Worm (Caenorhabditis elegans) whole organism, L4 larva: ENCODE measurements around the gene Y47D3A.20.

Source experiments
- D1046.2 ChIP-seq: fragments of 200-800 bp; sonication (Bioruptor generic); IDR thresholded peaks from 2 replicates; pipeline ENCODE4 v1.3.6; 2022; ENCODE audit warnings: missing genetic modification characterization, missing compliant biosample characterization
- F10B5.3 ChIP-seq: sonication (generic microtip); optimal IDR thresholded peaks from 2 replicates; lab custom pipeline; 2016; ENCODE audit warnings: mild to moderate bottlenecking, missing genetic modification characterization, missing compliant biosample characterization
- F44E2.7 ChIP-seq: fragments of 200-800 bp; sonication (Bioruptor generic); IDR thresholded peaks from 2 replicates; pipeline ENCODE4 v2.1.2; 2022; ENCODE audit warnings: missing genetic modification characterization, missing compliant biosample characterization
- T20F7.1 ChIP-seq: fragments of 200-800 bp; sonication (Bioruptor generic); optimal IDR thresholded peaks from 2 replicates; lab custom pipeline; 2018; ENCODE audit warnings: mild to moderate bottlenecking, missing genetic modification characterization, missing compliant biosample characterization
- T26A8.4 ChIP-seq: fragments of 200-800 bp; sonication (Bioruptor generic); IDR thresholded peaks from 2 replicates; pipeline ENCODE4 v1.3.6; 2022; ENCODE audit warnings: missing genetic modification characterization, missing compliant biosample characterization
- Y105C5A.15 ChIP-seq: fragments of 200-800 bp; sonication (Bioruptor generic); IDR thresholded peaks from 2 replicates; pipeline ENCODE4 v1.3.6; 2022; ENCODE audit warnings: missing genetic modification characterization, missing compliant biosample characterization
- aha-1 ChIP-seq: fragments of 150-350 bp; peaks from one replicate; lab custom pipeline; 2014; ENCODE audit warnings: missing biosample characterization, missing genetic modification characterization
- aly-2 ChIP-seq: sonication (generic microtip); optimal IDR thresholded peaks from 2 replicates; lab custom pipeline; 2018; ENCODE audit warnings: missing biosample characterization, missing genetic modification characterization
- ceh-44 ChIP-seq: fragments of 200-800 bp; sonication (Bioruptor generic); IDR thresholded peaks from 2 replicates; pipeline ENCODE4 v1.3.6; 2022; ENCODE audit warnings: missing genetic modification reagents, missing genetic modification characterization, missing compliant biosample characterization
- ces-1 ChIP-seq: fragments of 150-350 bp; sonication (generic microtip); optimal IDR thresholded peaks from 4 replicates; lab custom pipeline; 2014; ENCODE audit warnings: missing biosample characterization, missing genetic modification reagents, missing genetic modification characterization
- cey-2 ChIP-seq: sonication (generic microtip); optimal IDR thresholded peaks from 3 replicates; lab custom pipeline; 2017; ENCODE audit warnings: missing genetic modification characterization, mild to moderate bottlenecking, missing compliant biosample characterization, antibody characterized with exemption, borderline replicate concordance; ENCODE audit not compliant: insufficient read depth
- daf-16 ChIP-seq, 3 experiments: sonication (generic microtip); optimal IDR thresholded peaks; 2 replicates each; lab custom pipeline; 2016 to 2017; ENCODE audit warnings: missing genetic modification characterization in 3 of 3, missing genetic modification reagents in 3 of 3, mild to moderate bottlenecking in 2 of 3, missing compliant biosample characterization in 2 of 3, missing biosample characterization in 1 of 3, moderate library complexity in 1 of 3
- dmd-6 ChIP-seq: fragments of 200-800 bp; sonication (Bioruptor generic); IDR thresholded peaks from 2 replicates; pipeline ENCODE4 v1.3.6; 2022; ENCODE audit warnings: missing genetic modification reagents, missing genetic modification characterization, missing compliant biosample characterization
- gei-8 ChIP-seq: fragments of 200-800 bp; sonication (Bioruptor generic); optimal IDR thresholded peaks from 2 replicates; lab custom pipeline; 2018; ENCODE audit warnings: mild to moderate bottlenecking, missing genetic modification characterization, missing compliant biosample characterization
- hlh-11 ChIP-seq: fragments of 200-800 bp; sonication (Bioruptor generic); optimal IDR thresholded peaks from 2 replicates; lab custom pipeline; 2018; ENCODE audit warnings: mild to moderate bottlenecking, missing genetic modification characterization, missing compliant biosample characterization
- jun-1 ChIP-seq: fragments of 150-350 bp; optimal IDR thresholded peaks from 2 replicates; lab custom pipeline; 2014; ENCODE audit warnings: missing biosample characterization, missing genetic modification reagents, missing genetic modification characterization
- lim-7 ChIP-seq: fragments of 200-800 bp; sonication (Bioruptor generic); IDR thresholded peaks from 2 replicates; pipeline ENCODE4 v1.3.6; 2022; ENCODE audit warnings: missing genetic modification characterization, missing compliant biosample characterization
- lin-29 ChIP-seq: fragments of 200-800 bp; sonication (Bioruptor generic); IDR thresholded peaks from 2 replicates; pipeline ENCODE4 v1.3.6; 2022; ENCODE audit warnings: missing genetic modification reagents, missing genetic modification characterization, missing compliant biosample characterization
- lin-38 ChIP-seq: fragments of 200-800 bp; sonication (Bioruptor generic); IDR thresholded peaks from 2 replicates; pipeline ENCODE4 v1.3.6; 2022; ENCODE audit warnings: missing genetic modification reagents, missing genetic modification characterization, missing compliant biosample characterization
- lin-39 ChIP-seq: fragments of 150-350 bp; optimal IDR thresholded peaks from 2 replicates; lab custom pipeline; 2014; ENCODE audit warnings: missing biosample characterization, missing genetic modification reagents, missing genetic modification characterization
- lsy-2 ChIP-seq, 2 experiments: fragments of 150-350 bp in 1 of 2; sonication (generic microtip) in 1 of 2; optimal IDR thresholded peaks; 2 replicates each; lab custom pipeline; 2014 to 2017; ENCODE audit warnings: missing biosample characterization in 2 of 2, missing genetic modification characterization in 2 of 2
- mdl-1 ChIP-seq, 2 experiments: fragments of 150-350 bp in 1 of 2; sonication (generic microtip) in 1 of 2; optimal IDR thresholded peaks; 2 replicates each; lab custom pipeline; 2014 to 2017; ENCODE audit warnings: missing biosample characterization in 2 of 2, missing genetic modification characterization in 2 of 2
- mes-2 ChIP-seq: sonication (generic microtip); optimal IDR thresholded peaks from 2 replicates; lab custom pipeline; 2016; ENCODE audit warnings: missing genotype, mild to moderate bottlenecking, missing genetic modification characterization, missing compliant biosample characterization; ENCODE audit not compliant: poor library complexity, severe bottlenecking
- mxl-3 ChIP-seq: fragments of 200-800 bp; sonication (Bioruptor generic); optimal IDR thresholded peaks from 2 replicates; lab custom pipeline; 2018; ENCODE audit warnings: mild to moderate bottlenecking, missing genetic modification characterization, missing compliant biosample characterization
- nhr-10 ChIP-seq: fragments of 150-350 bp; optimal IDR thresholded peaks from 2 replicates; lab custom pipeline; 2014; ENCODE audit warnings: missing biosample characterization, missing genetic modification characterization
- nhr-102 ChIP-seq: sonication (generic microtip); optimal IDR thresholded peaks from 2 replicates; lab custom pipeline; 2016; ENCODE audit warnings: mild to moderate bottlenecking, missing genetic modification characterization, moderate library complexity, missing compliant biosample characterization
- nhr-28 ChIP-seq: fragments of 150-350 bp; optimal IDR thresholded peaks from 2 replicates; lab custom pipeline; 2014; ENCODE audit warnings: missing biosample characterization, missing genetic modification characterization
- nhr-41 ChIP-seq: fragments of 200-800 bp; sonication (Bioruptor generic); IDR thresholded peaks from 2 replicates; pipeline ENCODE4 v1.3.6; 2022; ENCODE audit warnings: missing genetic modification reagents, missing genetic modification characterization, missing compliant biosample characterization
- nhr-48 ChIP-seq: sonication (generic microtip); optimal IDR thresholded peaks from 2 replicates; lab custom pipeline; 2016; ENCODE audit warnings: mild to moderate bottlenecking, missing genetic modification characterization, missing compliant biosample characterization
- nhr-6 ChIP-seq: fragments of 150-350 bp; optimal IDR thresholded peaks from 2 replicates; lab custom pipeline; 2014; ENCODE audit warnings: missing biosample characterization, missing genetic modification characterization
- nhr-76 ChIP-seq: fragments of 150-350 bp; optimal IDR thresholded peaks from 2 replicates; lab custom pipeline; 2014; ENCODE audit warnings: missing biosample characterization, missing genetic modification characterization
- pqm-1 ChIP-seq: sonication (generic microtip); optimal IDR thresholded peaks from 2 replicates; lab custom pipeline; 2017; ENCODE audit warnings: missing biosample characterization, missing genetic modification characterization
- snpc-4 ChIP-seq: fragments of 150-350 bp; optimal IDR thresholded peaks from 2 replicates; lab custom pipeline; 2014; ENCODE audit warnings: missing biosample characterization, missing genetic modification characterization
- tra-1 ChIP-seq: fragments of 200-800 bp; sonication (Bioruptor generic); IDR thresholded peaks from 2 replicates; pipeline ENCODE4 v1.3.6; 2022; ENCODE audit warnings: missing genetic modification reagents, missing genetic modification characterization, missing compliant biosample characterization
- unc-130 ChIP-seq: sonication (generic microtip); optimal IDR thresholded peaks from 2 replicates; lab custom pipeline; 2016; ENCODE audit warnings: missing genetic modification reagents, missing genetic modification characterization, missing compliant biosample characterization
- unc-39 ChIP-seq: sonication (generic microtip); optimal IDR thresholded peaks from 2 replicates; lab custom pipeline; 2017; ENCODE audit warnings: missing biosample characterization, missing genetic modification characterization
- zfp-3 ChIP-seq: fragments of 200-800 bp; sonication (Bioruptor generic); conservative IDR thresholded peaks from 2 replicates; pipeline ENCODE4 v1.3.6; 2022; ENCODE audit warnings: missing genetic modification reagents, missing genetic modification characterization, missing compliant biosample characterization
- ztf-11 ChIP-seq: fragments of 150-350 bp; optimal IDR thresholded peaks from 2 replicates; lab custom pipeline; 2014; ENCODE audit warnings: missing biosample characterization, missing genetic modification characterization

Y47D3A.20 gene

ce11 chrIII:11268532-11268931 lies 6.3 kb upstream of the Y47D3A.20 start:
- TF ChIP-seq dmd-6 (GFP tag; lab: Robert Waterston, UW) (peak; percentile 66), aly-2 (tag; lab: Kevin White, UChicago) (no peak), tra-1 (GFP tag; lab: Robert Waterston, UW) (0 out of 2 replicates have a peak, but pooled peaks have one; percentile 5), daf-16 (GFP tag; optimal IDR thresholded peaks at IDR 0.05; lab: Kevin White, UChicago) (no peak), daf-16 (tag; optimal IDR thresholded peaks at IDR 0.05; lab: Kevin White, UChicago) (peak; percentile 24), unc-39 (tag; lab: Kevin White, UChicago) (no peak), nhr-48 (peak; percentile 3), nhr-28 (tag; lab: Kevin White, UChicago) (peak; percentile 61), jun-1 (tag; lab: Kevin White, UChicago) (no peak), nhr-6 (no peak), pqm-1 (peak; percentile 36), ces-1 (GFP tag; lab: Kevin White, UChicago) (no peak), hlh-11 (peak; percentile 8), aha-1 (tag; lab: Kevin White, UChicago) (no peak)

ce11 chrIII:11269206-11269605 lies 5.7 kb upstream of the Y47D3A.20 start:
- TF ChIP-seq gei-8 (GFP tag; lab: Kevin White, UChicago): no peak
- no peak for TF ChIP-seq daf-16 (GFP tag; optimal IDR thresholded peaks at IDR 0.05; lab: Kevin White, UChicago)
- TF ChIP-seq daf-16 (tag; optimal IDR thresholded peaks at IDR 0.05; lab: Kevin White, UChicago): peak; percentile 30
- peak; percentile 99 for TF ChIP-seq nhr-28 (tag; lab: Kevin White, UChicago)
- TF ChIP-seq nhr-10 (tag; lab: Kevin White, UChicago): no peak
- no peak for TF ChIP-seq lin-29 (GFP tag; lab: Robert Waterston, UW)
- TF ChIP-seq lin-38 (GFP tag; lab: Robert Waterston, UW): no peak
- TF ChIP-seq F10B5.3 (tag; lab: Kevin White, UChicago): no peak
- no peak for TF ChIP-seq mes-2
- no peak for TF ChIP-seq F44E2.7 (GFP tag; lab: Robert Waterston, UW)
- TF ChIP-seq D1046.2 (GFP tag; lab: Robert Waterston, UW): no peak
- no peak for TF ChIP-seq nhr-102 (tag; lab: Kevin White, UChicago)
- TF ChIP-seq mxl-3: no peak
- TF ChIP-seq lsy-2 (tag; optimal IDR thresholded peaks at IDR 0.05; lab: Kevin White, UChicago): no peak
- TF ChIP-seq ceh-44 (GFP tag; lab: Robert Waterston, UW): no peak
- peak; percentile 20; the same call in 1 of the 2 replicates for TF ChIP-seq dmd-6 (GFP tag; lab: Robert Waterston, UW)

ce11 chrIII:11270795-11271194 lies 4.1 kb upstream of the Y47D3A.20 start, which contains the start of gene obr-1:
TSS of gene obr-1 (minus strand) at chrIII:11270895.
- TF ChIP-seq nhr-28 (tag; lab: Kevin White, UChicago) (peak; percentile 18), nhr-76 (no peak)

ce11 chrIII:11278817-11279216 lies 4.0 kb downstream of the Y47D3A.20 start, which contains the start of gene Y47D3A.21:
TSS of gene Y47D3A.21 (minus strand) at chrIII:11278917.
- TF ChIP-seq nhr-41 (GFP tag; lab: Robert Waterston, UW) (no peak), mdl-1 (tag; optimal IDR thresholded peaks at IDR 0.05; lab: Kevin White, UChicago) (no peak), Y105C5A.15 (no peak), ces-1 (GFP tag; lab: Kevin White, UChicago) (no peak), unc-130 (GFP tag; lab: Kevin White, UChicago) (no peak), lin-39 (tag; lab: Kevin White, UChicago) (no peak), zfp-3 (GFP tag; lab: Robert Waterston, UW) (no peak), T26A8.4 (no peak), hlh-11 (no peak), snpc-4 (no peak), ztf-11 (tag; lab: Kevin White, UChicago) (no peak), T20F7.1 (no peak), gei-8 (GFP tag; lab: Kevin White, UChicago) (no peak), lim-7 (GFP tag; lab: Robert Waterston, UW) (no peak), nhr-76 (no peak), cey-2 (tag; lab: Kevin White, UChicago) (no peak)
